Fruit fly (Drosophila melanogaster) whole organism, embryonic: ENCODE data around the gene CG10208.

Source experiments
- CG12104 ChIP-seq: fragments of 200-800 bp; sonication (Bioruptor generic); optimal IDR thresholded peaks from 3 replicates; lab custom pipeline; 2016; ENCODE audit warnings: missing biosample characterization, missing genetic modification characterization
- CG7963 ChIP-seq: fragments of 200-800 bp; sonication (Bioruptor generic); IDR thresholded peaks from 3 replicates; pipeline ENCODE4 v1.3.6; 2022; ENCODE audit warnings: missing biosample characterization, missing genetic modification characterization; ENCODE audit not compliant: partially characterized antibody
- CG8089 ChIP-seq: fragments of 200-800 bp; sonication (Bioruptor generic); optimal IDR thresholded peaks from 3 replicates; lab custom pipeline; 2016; ENCODE audit warnings: missing biosample characterization, missing genetic modification characterization
- Chrac-16 ChIP-seq: fragments of 200-800 bp; sonication (Bioruptor generic); optimal IDR thresholded peaks from 3 replicates; lab custom pipeline; 2016; ENCODE audit warnings: missing biosample characterization, missing genetic modification characterization
- Hmx ChIP-seq: fragments of 200-800 bp; sonication (Bioruptor generic); optimal IDR thresholded peaks from 2 replicates; lab custom pipeline; 2016; ENCODE audit warnings: missing biosample characterization, missing genetic modification characterization
- Sin3A ChIP-seq: fragments of >200 bp; optimal IDR thresholded peaks from 2 replicates; lab custom pipeline; 2018
- ato ChIP-seq: fragments of 200-800 bp; sonication (Bioruptor generic); IDR thresholded peaks from 2 replicates; pipeline ENCODE4 v1.3.6; 2022; ENCODE audit warnings: missing biosample characterization, missing genetic modification characterization; ENCODE audit not compliant: partially characterized antibody
- cg ChIP-seq: fragments of 200-800 bp; sonication (Bioruptor generic); optimal IDR thresholded peaks from 3 replicates; lab custom pipeline; 2019; ENCODE audit warnings: missing biosample characterization, mild to moderate bottlenecking, missing genetic modification characterization, moderate library complexity
- grn ChIP-seq: fragments of 200-800 bp; sonication (Bioruptor generic); optimal IDR thresholded peaks from 3 replicates; lab custom pipeline; 2017; ENCODE audit warnings: missing biosample characterization, missing genetic modification characterization
- nerfin-2 ChIP-seq: fragments of 200-800 bp; sonication (Bioruptor generic); IDR thresholded peaks from 2 replicates; pipeline ENCODE4 v1.3.6; 2022; ENCODE audit warnings: missing biosample characterization, missing genetic modification characterization; ENCODE audit not compliant: partially characterized antibody
- otp ChIP-seq: fragments of 200-800 bp; sonication (Bioruptor generic); IDR thresholded peaks from 3 replicates; pipeline ENCODE4, ENCODE4 v1.3.6; 2022; ENCODE audit warnings: missing biosample characterization, missing genetic modification characterization
- sna ChIP-seq: fragments of 200-800 bp; sonication (Bioruptor generic); IDR thresholded peaks from 2 replicates; pipeline ENCODE4 v1.3.6; 2022; ENCODE audit warnings: missing biosample characterization, missing genetic modification characterization; ENCODE audit not compliant: partially characterized antibody
- trh ChIP-seq: fragments of 200-800 bp; sonication (Bioruptor generic); optimal IDR thresholded peaks from 2 replicates; lab custom pipeline; 2016; ENCODE audit warnings: missing biosample characterization, missing genetic modification characterization
- z ChIP-seq: fragments of 200-800 bp; sonication (Bioruptor generic); IDR thresholded peaks from 3 replicates; pipeline ENCODE4 v1.3.6; 2022; ENCODE audit warnings: missing biosample characterization, missing genetic modification characterization

DNA sequence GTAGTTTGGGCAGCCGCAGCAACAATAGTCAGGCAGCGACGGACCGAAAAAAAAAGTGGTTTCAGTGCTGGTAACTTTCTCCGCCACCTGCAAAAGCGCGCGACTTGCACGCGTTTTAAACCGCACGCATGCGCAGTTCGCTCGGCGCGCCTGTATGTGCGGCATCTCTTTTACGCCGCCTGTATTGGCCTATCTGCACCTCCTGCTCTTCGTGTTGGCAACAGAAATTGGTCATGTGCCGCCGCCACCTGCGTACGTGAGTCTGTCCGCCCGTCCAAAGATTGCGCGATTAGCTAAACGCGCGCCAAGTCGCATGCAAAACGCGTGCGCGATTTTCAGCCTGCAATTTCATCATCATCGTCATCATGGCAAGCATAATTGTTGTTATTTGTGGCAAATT, 38.3 kb downstream of the CG10208 start:
- TF ChIP-seq ato (no peak), nerfin-2 (GFP tag; lab: Robert Waterston, UW) (no peak), CG7963 (GFP tag; lab: Robert Waterston, UW) (no peak), Hmx (GFP tag; lab: Kevin White, UChicago) (no peak), CG12104 (GFP tag; lab: Kevin White, UChicago) (no peak), sna (GFP tag; lab: Robert Waterston, UW) (no peak), Sin3A (lab: Kevin White, UChicago) (no peak), otp (GFP tag; lab: Robert Waterston, UW) (no peak), Chrac-16 (GFP tag; lab: Kevin White, UChicago) (no peak), grn (no peak), CG8089 (GFP tag; lab: Kevin White, UChicago) (no peak), cg (GFP tag; lab: Kevin White, UChicago) (no peak), trh (no peak), z (GFP tag; lab: Robert Waterston, UW) (no peak)
